Worm (Caenorhabditis elegans): Measurements from ENCODE around the gene mps-4.

DNA sequence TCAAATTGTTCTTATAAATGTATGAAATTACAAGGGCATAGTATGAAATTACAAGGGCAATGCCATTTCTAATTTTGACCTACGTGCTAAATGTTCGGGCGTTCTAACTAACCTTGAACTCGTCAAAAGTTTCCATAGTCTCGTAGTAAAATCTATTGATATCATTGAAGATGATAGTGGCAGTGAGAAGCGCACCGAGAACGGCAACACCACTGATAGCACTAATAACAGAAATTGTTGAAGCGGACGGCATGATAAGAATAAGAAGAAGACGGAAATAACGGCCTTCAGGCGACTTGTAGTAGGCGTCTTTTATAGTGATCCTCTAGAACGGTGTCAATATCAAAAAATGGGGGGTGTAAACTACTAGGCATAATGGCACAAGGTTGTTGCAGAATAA, 8.2 kb downstream of the mps-4 start, which contains the start of gene col-91:
- TF ChIP-seq fos-1 (tag; optimal IDR thresholded peaks at IDR 0.05) (no peak), unc-98 (GFP tag; IDR thresholded peaks at IDR 0.05) (no peak), ama-1 (optimal IDR thresholded peaks at IDR 0.05) (no peak), ces-1 (GFP tag; optimal IDR thresholded peaks at IDR 0.05) (no peak), lin-39 (tag; optimal IDR thresholded peaks at IDR 0.05) (no peak), ceh-82 (tag; optimal IDR thresholded peaks at IDR 0.05) (no peak), irx-1 (tag; optimal IDR thresholded peaks at IDR 0.05) (no peak), lir-3 (tag; optimal IDR thresholded peaks at IDR 0.05; ENCODE audit: poor library complexity) (no peak)

Measured in whole organism, L1 larva.